Worm (Caenorhabditis elegans) whole organism, young adult: ENCODE data around the gene K03B4.9.

Source experiments
- F55B11.4 ChIP-seq: sonication (generic microtip); optimal IDR thresholded peaks from 2 replicates; lab custom pipeline; 2016; ENCODE audit warnings: missing compliant biosample characterization, missing genetic modification characterization, borderline replicate concordance; ENCODE audit not compliant: insufficient read depth
- mcd-1 ChIP-seq: fragments of 200-800 bp; sonication (Bioruptor generic); IDR thresholded peaks from 2 replicates; pipeline ENCODE4 v1.3.6; 2022; ENCODE audit warnings: missing genetic modification reagents, missing genetic modification characterization, missing compliant biosample characterization
- zfh-2 ChIP-seq: fragments of 200-800 bp; sonication (Bioruptor generic); conservative IDR thresholded peaks from 2 replicates; pipeline ENCODE4 v1.3.6; 2022; ENCODE audit warnings: missing genetic modification reagents, missing genetic modification characterization, missing compliant biosample characterization

- TF ChIP-seq F55B11.4 (tag; lab: Kevin White, UChicago) (no peak), zfh-2 (GFP tag; lab: Robert Waterston, UW) (no peak), mcd-1 (GFP tag; lab: Robert Waterston, UW) (no peak)
Observed at ce11 chrV:4710464-4710863, 38.1 kb upstream of the K03B4.9 start, which contains the start of gene oac-24.
